Fruit fly (Drosophila melanogaster): Measurements from ENCODE around the gene otu.

otu gene

DNA sequence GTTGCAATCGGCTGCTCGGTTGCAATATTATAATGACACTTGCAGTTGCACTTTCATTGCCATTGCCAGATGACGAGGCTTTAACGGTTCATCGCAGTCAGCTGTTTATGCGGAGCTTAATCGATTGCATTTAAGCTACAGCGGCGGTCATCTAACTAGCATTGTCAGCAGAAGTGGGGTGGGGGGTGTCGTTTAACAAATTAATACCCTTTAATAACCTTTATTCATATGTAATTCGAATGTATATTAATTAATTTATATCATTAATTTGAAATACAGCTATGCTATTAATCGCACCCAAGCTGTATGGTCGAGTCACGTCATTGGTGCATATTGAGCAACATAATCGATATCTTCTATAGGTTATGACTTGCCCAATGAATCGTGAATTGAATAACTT is 3.5 kb upstream of the otu start (continued):
- peak; percentile 39 for TF ChIP-seq ems (GFP tag; optimal IDR thresholded peaks at IDR 0.05)
- peak; percentile 67 for TF ChIP-seq dimm (GFP tag; IDR thresholded peaks at IDR 0.05)
- TF ChIP-seq twi (tag; optimal IDR thresholded peaks at IDR 0.05): peak; percentile 40
- TF ChIP-seq CG33213 (GFP tag; optimal IDR thresholded peaks at IDR 0.05): no peak
- TF ChIP-seq D19A (tag; optimal IDR thresholded peaks at IDR 0.05): peak; percentile 74
- peak; percentile 43 for TF ChIP-seq Lhr (GFP tag; optimal IDR thresholded peaks at IDR 0.05)
- peak in 1 of 2 experiments; percentile 34 for TF ChIP-seq crp (GFP tag; optimal IDR thresholded peaks at IDR 0.05)
- peak; percentile 75 for TF ChIP-seq Asciz (GFP tag; optimal IDR thresholded peaks at IDR 0.05)
- TF ChIP-seq CG42726 (GFP tag; IDR thresholded peaks at IDR 0.05; ENCODE audit: partially characterized antibody): no peak
- TF ChIP-seq otp (GFP tag; IDR thresholded peaks at IDR 0.05): peak; percentile 87
- TF ChIP-seq insv (GFP tag; optimal IDR thresholded peaks at IDR 0.05): no peak
- TF ChIP-seq CG31441 (GFP tag; IDR thresholded peaks at IDR 0.05): peak; percentile 81
- no peak for TF ChIP-seq HLH4C (GFP tag; IDR thresholded peaks at IDR 0.05; ENCODE audit: partially characterized antibody)
- TF ChIP-seq peb (GFP tag; IDR thresholded peaks at IDR 0.05): peak; percentile 78; the same call in 1 of the 2 replicates
- peak; percentile 87 for TF ChIP-seq onecut (GFP tag; IDR thresholded peaks at IDR 0.05)
- no peak for TF ChIP-seq knrl (GFP tag; IDR thresholded peaks at IDR 0.05; ENCODE audit: partially characterized antibody)
- peak; percentile 81 for TF ChIP-seq sens-2 (GFP tag; IDR thresholded peaks at IDR 0.05)
- TF ChIP-seq CG11504 (tag; optimal IDR thresholded peaks at IDR 0.05): peak; percentile 92
- no peak for TF ChIP-seq CG11398 (GFP tag; optimal IDR thresholded peaks at IDR 0.05)
- TF ChIP-seq PHDP (tag; optimal IDR thresholded peaks at IDR 0.05): peak; percentile 74
- no peak for TF ChIP-seq jumu (GFP tag; optimal IDR thresholded peaks at IDR 0.05)
- peak; percentile 15 for TF ChIP-seq Hand (GFP tag; optimal IDR thresholded peaks at IDR 0.05)
- TF ChIP-seq CG11723 (GFP tag; optimal IDR thresholded peaks at IDR 0.05): peak; percentile 61
- TF ChIP-seq sug (tag; optimal IDR thresholded peaks at IDR 0.05): peak; percentile 0
- peak; percentile 14 to 24 for TF ChIP-seq chif (GFP tag; optimal IDR thresholded peaks at IDR 0.05)
- TF ChIP-seq CG13287 (GFP tag; IDR thresholded peaks at IDR 0.05; ENCODE audit: partially characterized antibody): no peak
- TF ChIP-seq ranshi (GFP tag; IDR thresholded peaks at IDR 0.05): peak; percentile 74; the same call in 1 of the 2 replicates
- TF ChIP-seq CG30431 (GFP tag; optimal IDR thresholded peaks at IDR 0.05): peak; percentile 58
- no peak for TF ChIP-seq sc (optimal IDR thresholded peaks at IDR 0.05)
- peak; percentile 59 for TF ChIP-seq sc (GFP tag; optimal IDR thresholded peaks at IDR 0.05)
- TF ChIP-seq nerfin-1 (tag; optimal IDR thresholded peaks at IDR 0.05): peak; percentile 72
- peak; percentile 85 for TF ChIP-seq CG14014 (GFP tag; IDR thresholded peaks at IDR 0.05)
- TF ChIP-seq CG15073 (GFP tag; optimal IDR thresholded peaks at IDR 0.05): no peak
- no peak for TF ChIP-seq bigmax (GFP tag; optimal IDR thresholded peaks at IDR 0.05)
- peak; percentile 55 for TF ChIP-seq Dek (tag; optimal IDR thresholded peaks at IDR 0.05)
- TF ChIP-seq NFAT (GFP tag; IDR thresholded peaks at IDR 0.05): peak; percentile 45; the same call in 1 of the 2 replicates
- TF ChIP-seq CG17912 (GFP tag; optimal IDR thresholded peaks at IDR 0.05): peak; percentile 13
- TF ChIP-seq ind (GFP tag; optimal IDR thresholded peaks at IDR 0.05): peak; percentile 71
- TF ChIP-seq CG18599 (GFP tag; optimal IDR thresholded peaks at IDR 0.05): peak; percentile 54
- peak; percentile 40 for TF ChIP-seq Hmr (GFP tag; optimal IDR thresholded peaks at IDR 0.05)
- TF ChIP-seq D19B (GFP tag; optimal IDR thresholded peaks at IDR 0.05): peak; percentile 17
- peak; percentile 95 for TF ChIP-seq ci (GFP tag; IDR thresholded peaks at IDR 0.05)
- no peak for TF ChIP-seq yki (optimal IDR thresholded peaks at IDR 0.05)
- TF ChIP-seq Bteb2 (GFP tag; optimal IDR thresholded peaks at IDR 0.05): no peak
- peak; percentile 49 for TF ChIP-seq CG13775 (GFP tag; optimal IDR thresholded peaks at IDR 0.05)
- peak; percentile 82 for TF ChIP-seq salm (tag; optimal IDR thresholded peaks at IDR 0.05)
- TF ChIP-seq Xrp1 (GFP tag; IDR thresholded peaks at IDR 0.05): peak; percentile 83
- no peak for TF ChIP-seq NC2α (GFP tag; optimal IDR thresholded peaks at IDR 0.05)
- TF ChIP-seq ewg (GFP tag; optimal IDR thresholded peaks at IDR 0.05): peak; percentile 72
- no peak for TF ChIP-seq CG12236 (GFP tag; optimal IDR thresholded peaks at IDR 0.05)
- peak; percentile 88 for TF ChIP-seq CG14050 (GFP tag; IDR thresholded peaks at IDR 0.05)
